Worm (Caenorhabditis elegans): ENCODE data around the gene M163.21.

The M163.21 gene

ce11 chrX:14478743-14479428 lies 12.3 kb downstream of the M163.21 start, which contains the start of gene M163.11 (continued):
- TF ChIP-seq nhr-77 (tag; optimal IDR thresholded peaks at IDR 0.05) (no peak), php-3 (GFP tag; IDR thresholded peaks at IDR 0.05) (no peak), dpl-1 (GFP tag; optimal IDR thresholded peaks at IDR 0.05) (no peak), egl-43 (GFP tag; IDR thresholded peaks at IDR 0.05) (peak; percentile 92), ctbp-1 (GFP tag; IDR thresholded peaks at IDR 0.05) (peak; percentile 64), ZK546.5 (tag; optimal IDR thresholded peaks at IDR 0.05) (no peak), lin-39 (tag; optimal IDR thresholded peaks at IDR 0.05) (no peak), nhr-41 (GFP tag; IDR thresholded peaks at IDR 0.05) (peak; percentile 73; the same call in 1 of the 2 replicates), egl-27 (tag; optimal IDR thresholded peaks at IDR 0.05) (no peak), tra-1 (GFP tag; IDR thresholded peaks at IDR 0.05) (peak; percentile 74), ztf-7 (tag; optimal IDR thresholded peaks at IDR 0.05) (peak; percentile 2), zag-1 (tag; optimal IDR thresholded peaks at IDR 0.05) (no peak), mes-2 (tag; optimal IDR thresholded peaks at IDR 0.05; ENCODE audit: poor library complexity, severe bottlenecking) (peak; percentile 68), daf-19 (GFP tag; conservative IDR thresholded peaks at IDR 0.05) (0 out of 2 replicates have a peak, but pooled peaks have one; percentile 21), ces-1 (GFP tag; optimal IDR thresholded peaks at IDR 0.05) (no peak), ceh-28 (tag; optimal IDR thresholded peaks at IDR 0.05) (no peak), arid-1 (GFP tag; conservative IDR thresholded peaks at IDR 0.05) (peak; percentile 72; the same call in 1 of the 2 replicates), nhr-237 (tag; optimal IDR thresholded peaks at IDR 0.05) (no peak), ztf-11 (tag; optimal IDR thresholded peaks at IDR 0.05) (no peak), nhr-111 (GFP tag; optimal IDR thresholded peaks at IDR 0.05) (no peak), nhr-102 (tag; optimal IDR thresholded peaks at IDR 0.05) (no peak), zfp-3 (GFP tag; conservative IDR thresholded peaks at IDR 0.05) (peak; percentile 77; the same call in 1 of the 2 replicates), aly-2 (tag; optimal IDR thresholded peaks at IDR 0.05) (no peak), mdt-29 (GFP tag; IDR thresholded peaks at IDR 0.05) (peak; percentile 70), lsy-2 (tag; optimal IDR thresholded peaks at IDR 0.05) (no peak), pqm-1 (tag; optimal IDR thresholded peaks at IDR 0.05) (no peak), nhr-28 (tag; optimal IDR thresholded peaks at IDR 0.05) (peak; percentile 24), zfp-2 (tag; optimal IDR thresholded peaks at IDR 0.05) (no peak), Y48G9A.11 (GFP tag; IDR thresholded peaks at IDR 0.05) (peak; percentile 55), sdz-12 (GFP tag; optimal IDR thresholded peaks at IDR 0.05) (peak; percentile 19), madf-5 (GFP tag; IDR thresholded peaks at IDR 0.05) (peak; percentile 36 to 72; a peak in 2 of 4 replicates), nhr-10 (tag; optimal IDR thresholded peaks at IDR 0.05) (peak; percentile 19), hif-1 (tag; optimal IDR thresholded peaks at IDR 0.05) (no peak), ceh-20 (GFP tag; IDR thresholded peaks at IDR 0.05) (peak; percentile 54; the same call in 1 of the 2 replicates), F26F4.8 (GFP tag; conservative IDR thresholded peaks at IDR 0.05) (peak; percentile 82; the same call in 1 of the 2 replicates), F10B5.3 (tag; optimal IDR thresholded peaks at IDR 0.05) (no peak), rbr-2 (tag; optimal IDR thresholded peaks at IDR 0.05) (no peak), saeg-2 (GFP tag; IDR thresholded peaks at IDR 0.05) (0 out of 2 replicates have a peak, but pooled peaks have one; percentile 62), daf-16 (GFP tag; optimal IDR thresholded peaks at IDR 0.05) (peak in 1 of 2 experiments; percentile 72), daf-16 (tag; optimal IDR thresholded peaks at IDR 0.05) (peak; percentile 54), nhr-48 (tag; optimal IDR thresholded peaks at IDR 0.05) (peak; percentile 1), fos-1 (tag; optimal IDR thresholded peaks at IDR 0.05) (no peak), lim-7 (GFP tag; IDR thresholded peaks at IDR 0.05) (peak; percentile 81), T20F7.1 (GFP tag; optimal IDR thresholded peaks at IDR 0.05) (peak; percentile 43), ceh-32 (tag; optimal IDR thresholded peaks at IDR 0.05; ENCODE audit: poor library complexity) (no peak), D1046.2 (GFP tag; IDR thresholded peaks at IDR 0.05) (peak; percentile 85; the same call in 1 of the 2 replicates), snpc-1.2 (GFP tag; IDR thresholded peaks at IDR 0.05) (peak; percentile 77), unc-62 (GFP tag; optimal IDR thresholded peaks at IDR 0.05 in 1 of 2) (peak in 1 of 2 experiments; percentile 39), unc-62 (tag; optimal IDR thresholded peaks at IDR 0.05) (no peak), duxl-1 (tag; optimal IDR thresholded peaks at IDR 0.05; ENCODE audit: poor library complexity) (peak; percentile 64)
